Fruit fly (Drosophila melanogaster) whole organism, embryonic: ENCODE data around the gene CG7006.
A peak's percentile ranks its signal among the peaks of the same experiment; 100 is the strongest.

Experiments
- Atf3 ChIP-seq: fragments of 200-800 bp; sonication (Bioruptor generic); optimal IDR thresholded peaks from 3 replicates; lab custom pipeline; 2016; ENCODE audit warnings: missing biosample characterization, missing genetic modification characterization
- CG11696 ChIP-seq: fragments of 200-800 bp; sonication (Bioruptor generic); IDR thresholded peaks from 2 replicates; pipeline ENCODE4 v1.3.6; 2022; ENCODE audit warnings: missing biosample characterization, missing genetic modification characterization
- CG12155 ChIP-seq: fragments of 200-800 bp; sonication (Bioruptor generic); optimal IDR thresholded peaks from 3 replicates; lab custom pipeline; 2016; ENCODE audit warnings: missing biosample characterization, missing genetic modification characterization
- CG12299 ChIP-seq: fragments of 200-800 bp; sonication (Bioruptor generic); optimal IDR thresholded peaks from 2 replicates; lab custom pipeline; 2018; ENCODE audit warnings: missing biosample characterization, mild to moderate bottlenecking, missing genetic modification characterization
- CG12744 ChIP-seq: fragments of 200-800 bp; sonication (Bioruptor generic); optimal IDR thresholded peaks from 2 replicates; lab custom pipeline; 2016; ENCODE audit warnings: missing biosample characterization, missing genetic modification characterization
- CG13123 ChIP-seq: fragments of 200-800 bp; sonication (Bioruptor generic); optimal IDR thresholded peaks from 2 replicates; lab custom pipeline; 2016; ENCODE audit warnings: missing biosample characterization, missing genetic modification characterization
- CG13287 ChIP-seq: fragments of 200-800 bp; sonication (Bioruptor generic); IDR thresholded peaks from 2 replicates; pipeline ENCODE4 v1.3.6; 2022; ENCODE audit warnings: missing biosample characterization, missing genetic modification characterization; ENCODE audit not compliant: partially characterized antibody
- CG13894 ChIP-seq: fragments of 200-800 bp; sonication (Bioruptor generic); optimal IDR thresholded peaks from 3 replicates; lab custom pipeline; 2018; ENCODE audit warnings: missing biosample characterization, mild to moderate bottlenecking, missing genetic modification characterization, moderate library complexity
- CG16779 ChIP-seq: fragments of 200-800 bp; sonication (Bioruptor generic); IDR thresholded peaks from 2 replicates; pipeline ENCODE4 v1.3.6; 2022; ENCODE audit warnings: missing biosample characterization, missing genetic modification characterization
- CG17385 ChIP-seq: fragments of 200-800 bp; sonication (Bioruptor generic); optimal IDR thresholded peaks from 3 replicates; lab custom pipeline; 2018; ENCODE audit warnings: missing biosample characterization, mild to moderate bottlenecking, missing genetic modification characterization
- CG1792 ChIP-seq: fragments of 200-800 bp; sonication (Bioruptor generic); optimal IDR thresholded peaks from 2 replicates; lab custom pipeline; 2016; ENCODE audit warnings: missing biosample characterization, missing genetic modification characterization
- CG2116 ChIP-seq: fragments of 200-800 bp; sonication (Bioruptor generic); optimal IDR thresholded peaks from 3 replicates; lab custom pipeline; 2018; ENCODE audit warnings: missing biosample characterization, mild to moderate bottlenecking, missing genetic modification characterization
- CG31224 ChIP-seq: fragments of 200-800 bp; sonication (Bioruptor generic); IDR thresholded peaks from 2 replicates; pipeline ENCODE4 v1.3.6; 2022; ENCODE audit warnings: missing biosample characterization, missing genetic modification characterization
- CG31388 ChIP-seq: fragments of 200-800 bp; sonication (Bioruptor generic); optimal IDR thresholded peaks from 2 replicates; lab custom pipeline; 2016; ENCODE audit warnings: missing biosample characterization, missing genetic modification characterization
- CG31441 ChIP-seq: fragments of 200-800 bp; sonication (Bioruptor generic); IDR thresholded peaks from 2 replicates; pipeline ENCODE4 v1.3.6; 2022; ENCODE audit warnings: missing biosample characterization, missing genetic modification characterization
- CG32767 ChIP-seq: fragments of 200-800 bp; sonication (Bioruptor generic); IDR thresholded peaks from 2 replicates; pipeline ENCODE4 v1.3.6; 2022; ENCODE audit warnings: missing biosample characterization, missing genetic modification characterization
- CG5180 ChIP-seq: fragments of 200-800 bp; sonication (Bioruptor generic); optimal IDR thresholded peaks from 3 replicates; lab custom pipeline; 2017; ENCODE audit warnings: missing biosample characterization, missing genetic modification characterization, mild to moderate bottlenecking, moderate library complexity, missing genetic modification reagents
- CG6683 ChIP-seq: fragments of 200-800 bp; sonication (Bioruptor generic); optimal IDR thresholded peaks from 2 replicates; lab custom pipeline; 2017; ENCODE audit warnings: missing biosample characterization, mild to moderate bottlenecking, missing genetic modification characterization, missing genetic modification reagents
- CG7372 ChIP-seq: fragments of 200-800 bp; sonication (Bioruptor generic); IDR thresholded peaks from 2 replicates; pipeline ENCODE4 v1.3.6; 2022; ENCODE audit warnings: missing biosample characterization, missing genetic modification characterization
- CG8944 ChIP-seq: fragments of 200-800 bp; sonication (Bioruptor generic); optimal IDR thresholded peaks from 3 replicates; lab custom pipeline; 2016; ENCODE audit warnings: missing biosample characterization, missing genetic modification characterization
- CG9727 ChIP-seq: fragments of 200-800 bp; sonication (Bioruptor generic); optimal IDR thresholded peaks from 3 replicates; lab custom pipeline; 2017; ENCODE audit warnings: missing biosample characterization, mild to moderate bottlenecking, missing genetic modification characterization
- Camta ChIP-seq: fragments of 200-800 bp; sonication (Bioruptor generic); optimal IDR thresholded peaks from 2 replicates; lab custom pipeline; 2016; ENCODE audit warnings: missing biosample characterization, missing genetic modification characterization
- Deaf1 ChIP-seq: fragments of 200-800 bp; optimal IDR thresholded peaks from 3 replicates; lab custom pipeline; 2019; ENCODE audit warnings: missing biosample characterization, mild to moderate bottlenecking, missing genetic modification characterization, moderate library complexity
- HLH4C ChIP-seq: fragments of 200-800 bp; sonication (Bioruptor generic); IDR thresholded peaks from 3 replicates; pipeline ENCODE4 v1.3.6; 2022; ENCODE audit warnings: missing biosample characterization, missing genetic modification characterization; ENCODE audit not compliant: partially characterized antibody
- HLH54F ChIP-seq: fragments of 200-800 bp; sonication (Bioruptor generic); optimal IDR thresholded peaks from 3 replicates; lab custom pipeline; 2016; ENCODE audit warnings: missing biosample characterization, missing genetic modification characterization
- HmgD ChIP-seq: fragments of 200-800 bp; sonication (Bioruptor generic); optimal IDR thresholded peaks from 3 replicates; lab custom pipeline; 2016; ENCODE audit warnings: missing biosample characterization, missing genetic modification characterization
- MBD-R2 ChIP-seq: fragments of 200-800 bp; sonication (Bioruptor generic); IDR thresholded peaks from 2 replicates; pipeline ENCODE4 v1.3.6; 2022; ENCODE audit warnings: missing biosample characterization, missing genetic modification characterization
- Neu2 ChIP-seq: fragments of 200-800 bp; sonication (Bioruptor generic); optimal IDR thresholded peaks from 3 replicates; lab custom pipeline; 2016; ENCODE audit warnings: missing biosample characterization, missing genetic modification characterization, borderline replicate concordance
- Sin3A ChIP-seq: fragments of >200 bp; optimal IDR thresholded peaks from 2 replicates; lab custom pipeline; 2018
- Sox102F ChIP-seq: fragments of 200-800 bp; sonication (Bioruptor generic); optimal IDR thresholded peaks from 2 replicates; lab custom pipeline; 2018; ENCODE audit warnings: missing biosample characterization, mild to moderate bottlenecking, missing genetic modification characterization, moderate library complexity
- Xrp1 ChIP-seq: fragments of 200-800 bp; sonication (Bioruptor generic); IDR thresholded peaks from 2 replicates; pipeline ENCODE4 v1.3.6; 2022; ENCODE audit warnings: missing biosample characterization, missing genetic modification characterization
- bab2 ChIP-seq: fragments of 200-800 bp; sonication (Bioruptor generic); optimal IDR thresholded peaks from 2 replicates; lab custom pipeline; 2016; ENCODE audit warnings: missing biosample characterization, missing genetic modification characterization
- chinmo ChIP-seq: fragments of 200-800 bp; sonication (Bioruptor generic); IDR thresholded peaks from 4 replicates; pipeline ENCODE4 v1.3.6; 2022; ENCODE audit warnings: missing biosample characterization, missing genetic modification characterization; ENCODE audit not compliant: partially characterized antibody
- ci ChIP-seq: fragments of 200-800 bp; sonication (Bioruptor generic); IDR thresholded peaks from 3 replicates; pipeline ENCODE4 v1.3.6; 2022; ENCODE audit warnings: missing biosample characterization, missing genetic modification characterization
- corto ChIP-seq: fragments of 200-800 bp; sonication (Bioruptor generic); optimal IDR thresholded peaks from 2 replicates; lab custom pipeline; 2016; ENCODE audit warnings: missing biosample characterization, mild to moderate bottlenecking, missing genetic modification characterization, moderate library complexity
- esg ChIP-seq: fragments of 200-800 bp; sonication (Bioruptor generic); conservative IDR thresholded peaks from 2 replicates; pipeline ENCODE4 v1.3.6; 2022; ENCODE audit warnings: missing biosample characterization, missing genetic modification characterization
- ind ChIP-seq: fragments of 200-800 bp; sonication (Bioruptor generic); optimal IDR thresholded peaks from 3 replicates; lab custom pipeline; 2016; ENCODE audit warnings: missing biosample characterization, missing genetic modification characterization
- ken ChIP-seq: fragments of 200-800 bp; sonication (Bioruptor generic); IDR thresholded peaks from 3 replicates; pipeline ENCODE4 v1.3.6; 2022; ENCODE audit warnings: missing biosample characterization, missing genetic modification characterization
- lab ChIP-seq: fragments of 200-800 bp; sonication (Bioruptor generic); optimal IDR thresholded peaks from 3 replicates; lab custom pipeline; 2017; ENCODE audit warnings: missing biosample characterization, missing genetic modification characterization, mild to moderate bottlenecking, moderate library complexity, missing genetic modification reagents
- mam ChIP-seq: fragments of 200-800 bp; sonication (Bioruptor generic); optimal IDR thresholded peaks from 3 replicates; lab custom pipeline; 2016; ENCODE audit warnings: missing biosample characterization, missing genetic modification characterization
- odd ChIP-seq: fragments of 200-800 bp; sonication (Bioruptor generic); optimal IDR thresholded peaks from 2 replicates; lab custom pipeline; 2017; ENCODE audit warnings: missing biosample characterization, mild to moderate bottlenecking, missing genetic modification characterization
- peb ChIP-seq: fragments of 200-800 bp; sonication (Bioruptor generic); IDR thresholded peaks from 2 replicates; pipeline ENCODE4 v1.3.6; 2022; ENCODE audit warnings: missing biosample characterization, missing genetic modification characterization
- prd ChIP-seq, 3 experiments: fragments of >200 bp in 2 of 3; fragments of 200-800 bp in 1 of 3; sonication (Bioruptor generic) in 1 of 3; optimal IDR thresholded peaks in 2 of 3; IDR thresholded peaks in 1 of 3; 2 replicates in 2 of 3; 3 replicates in 1 of 3; pipeline versions ENCODE4 v1.3.6 to Lab custom; 2017 to 2022; ENCODE audit warnings: missing biosample characterization in 1 of 3, missing genetic modification characterization in 1 of 3
- pum ChIP-seq: fragments of 200-800 bp; sonication (Bioruptor generic); optimal IDR thresholded peaks from 2 replicates; lab custom pipeline; 2016; ENCODE audit warnings: missing biosample characterization, missing genetic modification characterization
- ranshi ChIP-seq: fragments of 200-800 bp; sonication (Bioruptor generic); IDR thresholded peaks from 2 replicates; pipeline ENCODE4 v1.3.6; 2022; ENCODE audit warnings: missing biosample characterization, missing genetic modification characterization
- sim ChIP-seq: fragments of 200-800 bp; sonication (Bioruptor generic); IDR thresholded peaks from 2 replicates; pipeline ENCODE4 v1.3.6; 2022; ENCODE audit warnings: missing biosample characterization, missing genetic modification characterization
- slou ChIP-seq: fragments of 200-800 bp; sonication (Bioruptor generic); optimal IDR thresholded peaks from 3 replicates; lab custom pipeline; 2016; ENCODE audit warnings: missing biosample characterization, missing genetic modification characterization
- so ChIP-seq: fragments of 200-800 bp; sonication (Bioruptor generic); IDR thresholded peaks from 3 replicates; pipeline ENCODE4 v1.3.6; 2022; ENCODE audit warnings: missing biosample characterization, missing genetic modification characterization
- tll ChIP-seq, 2 experiments: fragments of 200-800 bp in 1 of 2; fragments of >200 bp in 1 of 2; sonication (Bioruptor generic) in 1 of 2; optimal IDR thresholded peaks; 2 replicates each; lab custom pipeline; 2017 to 2019; ENCODE audit warnings: missing biosample characterization in 2 of 2, missing genetic modification characterization in 2 of 2, mild to moderate bottlenecking in 1 of 2, moderate library complexity in 1 of 2

The CG7006 gene

DNA sequence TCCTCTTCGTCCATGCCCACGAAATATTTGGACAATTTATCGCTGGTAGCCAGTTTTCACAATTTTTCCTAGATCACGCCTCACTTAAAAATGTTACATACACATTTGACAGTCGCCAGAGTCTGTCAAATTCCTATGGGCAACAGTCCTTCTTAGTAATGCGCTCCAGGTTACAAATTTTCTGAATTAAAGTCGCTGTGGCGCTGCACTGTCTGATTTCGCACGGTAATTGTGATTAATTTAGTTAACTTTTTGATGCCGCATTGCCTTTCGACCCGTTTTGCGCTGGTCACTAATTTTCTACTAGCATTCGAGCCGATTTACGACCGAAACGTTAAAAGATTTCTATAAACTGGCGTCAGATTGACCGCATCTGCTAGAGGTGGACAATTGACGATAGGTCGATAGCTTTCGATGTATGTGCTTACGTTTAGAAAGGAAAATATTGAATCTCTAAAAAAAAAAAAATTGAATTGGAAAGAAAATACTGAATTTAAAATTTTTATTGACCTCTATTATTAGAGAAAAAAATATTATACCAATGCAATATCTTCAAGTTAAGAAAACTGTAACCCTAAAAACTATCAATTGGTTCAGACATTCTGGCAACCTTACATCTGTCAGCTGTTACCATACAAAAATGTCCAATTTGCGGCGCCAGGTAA lies 36.7 kb upstream of the CG7006 start, which contains the start of the genes lili and CG34150 (continued):
- TF ChIP-seq CG31388 (peak; percentile 77), CG12299 (tag; lab: Kevin White, UChicago) (peak; percentile 48), slou (GFP tag; lab: Kevin White, UChicago) (peak; percentile 48), CG7372 (GFP tag; lab: Robert Waterston, UW) (peak; percentile 72; the same call in 1 of the 2 replicates), CG13287 (peak; percentile 88), Sox102F (no peak), CG8944 (GFP tag; lab: Kevin White, UChicago) (peak; percentile 67), odd (GFP tag; lab: Kevin White, UChicago) (no peak), CG31441 (GFP tag; lab: Robert Waterston, UW) (peak; percentile 78), CG31224 (GFP tag; lab: Robert Waterston, UW) (peak; percentile 42; the same call in 1 of the 2 replicates), HLH4C (peak; percentile 71; the same call in 2 of the 3 replicates), lab (GFP tag; lab: Kevin White, UChicago) (peak; percentile 71), CG1792 (GFP tag; lab: Kevin White, UChicago) (peak; percentile 41), peb (GFP tag; lab: Robert Waterston, UW) (peak; percentile 52; the same call in 1 of the 2 replicates), Neu2 (GFP tag; lab: Kevin White, UChicago) (no peak), MBD-R2 (GFP tag; lab: Robert Waterston, UW) (peak; percentile 93), Deaf1 (tag; lab: Kevin White, UChicago) (no peak), bab2 (GFP tag; lab: Kevin White, UChicago) (peak; percentile 76), ind (peak; percentile 73), Xrp1 (GFP tag; lab: Robert Waterston, UW) (peak; percentile 73; the same call in 1 of the 2 replicates), prd (optimal IDR thresholded peaks at IDR 0.05; lab: Kevin White, UChicago) (no peak), prd (GFP tag; IDR thresholded peaks at IDR 0.05; lab: Robert Waterston, UW) (peak; percentile 84), corto (GFP tag; lab: Kevin White, UChicago) (no peak), mam (peak; percentile 80), Atf3 (peak; percentile 43), CG13123 (peak; percentile 58), ci (peak; percentile 73), CG6683 (no peak), ranshi (GFP tag; lab: Robert Waterston, UW) (peak; percentile 55; the same call in 1 of the 2 replicates), CG11696 (GFP tag; lab: Robert Waterston, UW) (no peak), CG12744 (peak; percentile 72), CG13894 (tag; lab: Kevin White, UChicago) (peak; percentile 80), tll (GFP tag; optimal IDR thresholded peaks at IDR 0.05; lab: Kevin White, UChicago) (peak in 1 of 2 experiments; percentile 9), sim (no peak), CG12155 (GFP tag; lab: Kevin White, UChicago) (peak; percentile 82), esg (GFP tag; lab: Robert Waterston, UW) (peak; percentile 64), ken (peak; percentile 58; the same call in 1 of the 3 replicates), CG16779 (no peak), so (no peak), CG2116 (GFP tag; lab: Kevin White, UChicago) (peak; percentile 89), HmgD (GFP tag; lab: Kevin White, UChicago) (no peak), CG32767 (GFP tag; lab: Robert Waterston, UW) (peak; percentile 73; the same call in 1 of the 2 replicates), CG17385 (peak; percentile 63), CG9727 (GFP tag; lab: Kevin White, UChicago) (peak; percentile 72), pum (GFP tag; lab: Kevin White, UChicago) (peak; percentile 61), Camta (GFP tag; lab: Kevin White, UChicago) (peak; percentile 67), HLH54F (peak; percentile 75), CG5180 (no peak), chinmo (GFP tag; lab: Robert Waterston, UW) (no peak), Sin3A (lab: Kevin White, UChicago) (peak; percentile 43)
